Worm (Caenorhabditis elegans): ENCODE data around the gene F43E2.11.

Gene F43E2.11

ce11 chrII:7393922-7394689 is 24.0 kb upstream of the F43E2.11 start (continued):
- TF ChIP-seq nhr-71 (tag; optimal IDR thresholded peaks at IDR 0.05) (peak; percentile 15), vab-15 (tag; optimal IDR thresholded peaks at IDR 0.05) (no peak), unc-30 (tag; optimal IDR thresholded peaks at IDR 0.05) (no peak)

ce11 chrII:7393393-7393792 is 23.3 kb upstream of the F43E2.11 start:
- TF ChIP-seq snpc-4 (tag; optimal IDR thresholded peaks at IDR 0.05) (no peak), blmp-1 (tag; optimal IDR thresholded peaks at IDR 0.05) (peak; percentile 37), elt-3 (tag; optimal IDR thresholded peaks at IDR 0.05) (peak in 1 of 6 experiments; percentile 7), aly-2 (tag; optimal IDR thresholded peaks at IDR 0.05) (no peak), ztf-4 (tag; optimal IDR thresholded peaks at IDR 0.05) (peak; percentile 15), efl-1 (optimal IDR thresholded peaks at IDR 0.05) (no peak), efl-1 (GFP tag; optimal IDR thresholded peaks at IDR 0.05 in 1 of 2) (peak in 1 of 2 experiments; percentile 72)

ce11 chrII:7392052-7392694 is 22.1 kb upstream of the F43E2.11 start:
- TF ChIP-seq F16B12.6 (tag; optimal IDR thresholded peaks at IDR 0.05) (no peak), snpc-4 (tag; optimal IDR thresholded peaks at IDR 0.05) (no peak), sox-4 (tag; optimal IDR thresholded peaks at IDR 0.05) (no peak), nhr-84 (tag; optimal IDR thresholded peaks at IDR 0.05) (no peak), C16A3.4 (tag; optimal IDR thresholded peaks at IDR 0.05) (no peak), lin-35 (GFP tag; optimal IDR thresholded peaks at IDR 0.05) (peak; percentile 34 to 44), nhr-28 (tag; optimal IDR thresholded peaks at IDR 0.05) (no peak), tlp-1 (tag; optimal IDR thresholded peaks at IDR 0.05) (no peak), pax-3 (tag; optimal IDR thresholded peaks at IDR 0.05) (no peak), efl-1 (optimal IDR thresholded peaks at IDR 0.05) (peak; percentile 42 to 62), efl-1 (GFP tag; optimal IDR thresholded peaks at IDR 0.05 in 1 of 2) (peak; percentile 12 to 93), pqm-1 (tag; optimal IDR thresholded peaks at IDR 0.05) (no peak), nhr-12 (tag; optimal IDR thresholded peaks at IDR 0.05) (no peak), fos-1 (tag; optimal IDR thresholded peaks at IDR 0.05) (no peak), lin-13 (GFP tag; optimal IDR thresholded peaks at IDR 0.05) (no peak), irx-1 (tag; optimal IDR thresholded peaks at IDR 0.05) (no peak), unc-130 (tag; optimal IDR thresholded peaks at IDR 0.05) (no peak), tbx-2 (tag; optimal IDR thresholded peaks at IDR 0.05) (peak; percentile 37), elt-2 (tag; optimal IDR thresholded peaks at IDR 0.05) (no peak), skn-1 (tag; optimal IDR thresholded peaks at IDR 0.05) (peak; percentile 76), fkh-4 (tag; optimal IDR thresholded peaks at IDR 0.05; ENCODE audit: borderline replicate concordance) (no peak), ztf-4 (tag; optimal IDR thresholded peaks at IDR 0.05) (no peak), sup-37 (GFP tag; optimal IDR thresholded peaks at IDR 0.05) (no peak), snu-23 (GFP tag; optimal IDR thresholded peaks at IDR 0.05) (peak; percentile 67), lin-15B (tag; optimal IDR thresholded peaks at IDR 0.05) (no peak), ets-5 (GFP tag; IDR thresholded peaks at IDR 0.05) (no peak), ces-1 (GFP tag; optimal IDR thresholded peaks at IDR 0.05) (no peak), ceh-82 (tag; optimal IDR thresholded peaks at IDR 0.05) (peak; percentile 50 to 76 (median 71)), ceh-63 (GFP tag; optimal IDR thresholded peaks at IDR 0.05) (no peak), fkh-10 (GFP tag; optimal IDR thresholded peaks at IDR 0.05) (no peak), unc-86 (tag; optimal IDR thresholded peaks at IDR 0.05) (no peak), nhr-90 (tag; optimal IDR thresholded peaks at IDR 0.05; ENCODE audit: poor library complexity) (peak; percentile 33), unc-62 (GFP tag; optimal IDR thresholded peaks at IDR 0.05) (no peak), lsy-2 (tag; optimal IDR thresholded peaks at IDR 0.05) (peak; percentile 6 to 69), sptf-1 (tag; optimal IDR thresholded peaks at IDR 0.05) (no peak), mep-1 (tag; optimal IDR thresholded peaks at IDR 0.05) (no peak), aha-1 (tag; optimal IDR thresholded peaks at IDR 0.05) (no peak), nhr-11 (tag; optimal IDR thresholded peaks at IDR 0.05) (no peak), jun-1 (tag; optimal IDR thresholded peaks at IDR 0.05) (no peak), xbp-1 (tag; optimal IDR thresholded peaks at IDR 0.05) (peak; percentile 53), alr-1 (tag; optimal IDR thresholded peaks at IDR 0.05; ENCODE audit: borderline replicate concordance) (no peak), lin-39 (tag; optimal IDR thresholded peaks at IDR 0.05) (no peak)
